Worm (Caenorhabditis elegans) whole organism, dauer: ENCODE results near the gene W03C9.1.

ENCODE experiments used
- unc-62 ChIP-seq: sonication (generic microtip); optimal IDR thresholded peaks from 2 replicates; lab custom pipeline; 2017; ENCODE audit warnings: missing biosample characterization, missing genetic modification reagents, missing genetic modification characterization

W03C9.1 gene

ce11 chrII:11973632-11974031 is 11.7 kb upstream of the W03C9.1 start, which contains the start of gene acbp-6:
Gene acbp-6, minus strand, starts transcription at chrII:11973732.
- no peak for TF ChIP-seq unc-62 (GFP tag; lab: Kevin White, UChicago)

ce11 chrII:11972266-11972665 is 10.3 kb upstream of the W03C9.1 start:
- TF ChIP-seq unc-62 (GFP tag; lab: Kevin White, UChicago), result no peak

DNA sequence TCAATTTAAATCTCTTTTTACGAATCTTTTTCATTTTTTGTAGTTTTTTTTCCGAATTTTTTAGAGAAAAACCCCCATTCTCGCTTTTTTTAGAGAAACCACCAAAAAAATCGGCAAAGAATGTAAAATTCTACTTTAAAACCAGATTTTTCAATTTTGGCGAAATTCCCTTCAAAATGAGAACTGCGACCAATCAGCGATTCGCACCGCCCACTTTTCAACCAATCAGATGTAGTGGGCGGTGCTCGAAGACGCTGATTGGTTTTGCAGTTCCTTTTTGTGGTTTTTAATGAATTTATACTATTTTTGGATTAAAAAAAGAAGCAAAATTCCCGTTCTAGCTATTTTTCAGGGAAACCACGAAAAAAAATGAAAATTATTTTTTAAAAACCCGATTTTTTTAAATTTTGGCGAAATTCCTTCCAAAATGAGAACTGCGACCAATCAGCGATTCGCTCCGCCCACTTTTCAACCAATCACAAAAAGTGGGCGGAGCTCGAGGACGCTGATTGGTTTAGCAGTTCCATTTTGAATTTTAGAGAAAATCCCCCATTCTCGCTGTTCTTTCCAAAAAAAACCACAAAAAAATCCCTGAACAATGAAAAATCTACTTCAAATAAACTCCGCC is 9.2 kb upstream of the W03C9.1 start:
- TF ChIP-seq unc-62 (GFP tag; lab: Kevin White, UChicago), result no peak

ce11 chrII:11969033-11969432 is 7.1 kb upstream of the W03C9.1 start:
- TF ChIP-seq unc-62 (GFP tag; lab: Kevin White, UChicago), result no peak

DNA sequence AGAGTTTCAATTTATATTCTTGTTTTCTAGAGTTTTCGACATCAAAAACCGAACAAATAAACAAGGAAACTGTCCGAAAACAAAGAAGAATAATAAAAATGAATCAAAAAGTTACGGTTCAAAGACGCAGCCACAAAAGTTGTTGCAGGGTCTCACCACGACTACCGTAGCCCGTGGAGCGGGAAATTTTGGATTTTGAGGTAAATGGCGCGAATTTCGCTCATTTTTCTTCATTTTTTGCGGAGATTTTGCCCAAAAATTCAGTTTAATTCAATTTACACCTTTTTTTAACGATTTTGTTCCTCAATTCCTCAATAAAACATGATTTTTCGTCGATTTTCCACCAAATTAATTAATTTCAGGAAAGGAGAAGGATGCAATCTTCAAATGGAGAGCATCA is 6.3 kb upstream of the W03C9.1 start, which contains the start of gene mex-1:
Gene mex-1 (plus strand): TSS at position 363 of the 400 bp plus-strand sequence.
- TF ChIP-seq unc-62 (GFP tag; lab: Kevin White, UChicago), result no peak

DNA sequence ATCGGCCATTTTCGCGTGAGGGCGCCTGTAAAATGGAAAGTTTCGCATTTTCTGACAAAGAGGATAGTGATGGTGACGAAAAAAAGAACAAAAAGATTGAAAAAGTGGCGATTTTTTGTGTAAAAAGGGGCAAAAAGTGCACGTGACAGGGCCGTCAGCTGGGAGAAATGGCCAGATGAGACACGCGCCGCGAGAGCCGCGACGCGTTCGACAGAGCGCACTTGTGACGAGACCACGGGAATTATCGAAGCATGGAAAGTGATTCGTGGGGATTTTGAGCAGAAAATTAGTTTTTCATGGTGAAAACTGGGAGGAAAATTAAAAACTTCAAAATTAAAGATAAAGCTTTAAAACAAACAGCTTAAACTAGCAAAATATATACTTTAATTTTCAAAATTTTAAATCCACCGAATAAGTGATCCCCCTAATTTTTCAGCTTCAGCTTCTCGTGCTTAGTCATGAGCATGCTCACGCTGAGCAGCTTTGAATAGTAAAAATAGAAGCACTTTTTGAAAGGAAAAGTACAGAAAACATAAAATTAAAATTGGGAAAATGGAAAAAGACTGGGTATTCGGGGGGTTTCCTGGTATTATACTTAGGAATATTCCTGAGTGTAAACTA is 5.7 kb upstream of the W03C9.1 start, which contains the start of gene W03C9.5:
Gene W03C9.5 (minus strand): TSS at position 38 of the 621 bp plus-strand sequence.
- no peak for TF ChIP-seq unc-62 (GFP tag; lab: Kevin White, UChicago)

ce11 chrII:11966602-11967001 is 4.7 kb upstream of the W03C9.1 start, which contains the start of gene rab-7:
Gene rab-7, minus strand, starts transcription at chrII:11966931.
- TF ChIP-seq unc-62 (GFP tag; lab: Kevin White, UChicago), result no peak

- no peak for TF ChIP-seq unc-62 (GFP tag; lab: Kevin White, UChicago)
Measured at ce11 chrII:11964847-11965246, 2.9 kb upstream of the W03C9.1 start.

DNA sequence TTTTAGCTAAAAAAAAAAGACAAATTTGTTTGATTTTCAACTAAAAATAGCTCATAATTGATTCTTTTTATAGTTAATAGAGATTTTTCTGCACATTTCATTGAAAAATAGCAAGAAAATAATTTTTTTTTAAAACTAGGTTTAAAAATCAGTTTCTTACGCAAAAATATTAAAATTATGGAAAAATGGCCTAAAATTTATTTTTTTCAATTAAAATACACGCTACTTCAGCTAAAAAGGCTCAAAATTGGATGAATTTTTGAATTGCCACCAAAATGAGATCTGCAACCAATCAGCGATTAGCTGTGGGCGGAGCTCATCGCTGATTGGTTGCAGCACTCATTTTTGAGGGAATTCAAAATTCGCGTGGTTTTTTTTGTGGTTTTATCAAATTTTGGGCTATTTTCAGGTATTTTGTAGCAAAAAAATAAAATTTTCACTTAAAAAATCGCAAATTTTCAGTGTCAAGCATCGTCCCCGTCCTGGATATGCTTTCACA is 1.3 kb upstream of the W03C9.1 start:
- no peak for TF ChIP-seq unc-62 (GFP tag; lab: Kevin White, UChicago)

DNA sequence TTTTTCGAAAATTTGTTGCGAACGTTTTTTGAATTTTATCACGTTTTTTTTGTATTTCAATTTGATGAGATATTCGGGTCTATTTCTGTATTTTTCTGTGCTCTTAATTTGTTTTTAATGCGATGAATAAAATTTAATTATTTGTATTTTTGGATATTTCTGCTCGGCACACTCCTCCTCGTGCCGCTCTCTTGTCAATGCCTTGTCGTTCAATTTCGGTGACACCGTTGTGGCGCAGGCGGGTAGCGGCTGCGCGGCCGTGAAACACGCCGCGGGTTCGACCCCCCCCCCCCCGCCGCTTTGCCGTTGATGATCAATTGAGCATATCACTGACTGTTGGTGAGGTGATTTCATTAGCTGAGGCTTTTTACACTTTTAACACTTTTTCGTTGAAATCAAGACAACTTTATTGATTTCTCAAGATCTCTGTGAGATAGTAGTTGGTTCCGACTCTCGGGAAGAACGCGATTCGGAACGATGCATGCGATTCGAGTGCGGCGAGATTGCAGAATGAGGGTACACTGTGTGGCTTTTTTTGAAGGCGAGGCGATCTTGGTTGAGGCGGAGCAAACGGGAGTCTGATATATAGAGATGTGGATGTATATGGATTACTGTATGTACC is 1.2 kb downstream of the W03C9.1 start:
- TF ChIP-seq unc-62 (GFP tag; lab: Kevin White, UChicago), result no peak

DNA sequence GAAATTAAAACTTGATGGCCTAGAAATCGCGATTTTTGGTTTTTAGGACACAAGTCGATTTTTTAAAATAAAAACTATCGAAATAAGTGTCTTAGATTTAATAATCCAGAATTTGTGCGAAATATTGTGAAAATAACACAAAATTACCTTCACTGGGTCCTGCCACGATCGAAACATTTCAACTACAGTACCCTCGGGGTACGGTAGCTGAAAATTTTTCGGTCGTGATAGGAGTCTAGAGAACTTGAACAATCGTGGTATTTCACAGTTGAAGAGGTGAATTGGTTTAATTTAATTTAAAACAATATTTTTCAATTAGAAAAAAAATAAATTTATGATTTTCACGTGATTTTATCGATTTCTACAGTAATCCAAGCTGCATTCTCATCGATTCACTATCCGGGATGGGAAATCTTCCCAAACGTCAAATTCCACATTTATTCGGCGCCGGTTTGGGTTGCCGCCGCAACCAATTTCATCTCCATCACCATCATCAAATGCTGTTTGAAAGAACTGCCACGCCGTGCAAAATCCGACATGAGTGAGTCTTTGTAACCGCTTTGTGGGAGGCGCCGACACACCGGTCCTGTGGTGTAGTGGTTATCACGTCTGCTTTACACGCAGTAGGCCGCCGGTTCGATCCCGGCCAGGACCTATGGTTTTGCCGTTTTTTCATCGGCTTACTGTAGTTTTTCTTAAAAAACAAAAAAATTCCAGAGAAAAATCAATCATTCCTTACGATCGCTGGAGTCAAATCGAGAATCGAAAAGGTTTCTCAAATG is 2.9 kb downstream of the W03C9.1 start:
- TF ChIP-seq unc-62 (GFP tag; lab: Kevin White, UChicago), result no peak

DNA sequence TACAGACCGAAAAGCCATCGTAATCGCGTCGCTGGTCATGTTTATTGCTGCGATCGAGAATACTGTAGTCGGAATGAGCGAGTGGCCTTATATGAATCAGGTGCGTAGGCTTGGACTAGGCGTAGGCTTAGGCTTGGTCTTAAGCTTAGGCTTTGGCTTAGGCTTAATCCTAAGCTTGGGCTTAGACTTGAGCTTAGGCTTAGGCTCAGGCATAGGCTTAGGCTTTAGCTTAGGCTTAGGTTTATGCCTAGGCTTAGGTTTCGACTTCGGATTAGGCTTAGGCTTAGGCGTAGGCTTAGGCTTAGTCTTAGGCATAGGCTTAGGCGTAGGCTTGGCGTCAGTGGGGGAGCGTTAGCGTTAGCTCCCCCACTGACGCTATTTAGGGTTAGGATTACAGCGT is 7.1 kb downstream of the W03C9.1 start:
- TF ChIP-seq unc-62 (GFP tag; lab: Kevin White, UChicago), result no peak

DNA sequence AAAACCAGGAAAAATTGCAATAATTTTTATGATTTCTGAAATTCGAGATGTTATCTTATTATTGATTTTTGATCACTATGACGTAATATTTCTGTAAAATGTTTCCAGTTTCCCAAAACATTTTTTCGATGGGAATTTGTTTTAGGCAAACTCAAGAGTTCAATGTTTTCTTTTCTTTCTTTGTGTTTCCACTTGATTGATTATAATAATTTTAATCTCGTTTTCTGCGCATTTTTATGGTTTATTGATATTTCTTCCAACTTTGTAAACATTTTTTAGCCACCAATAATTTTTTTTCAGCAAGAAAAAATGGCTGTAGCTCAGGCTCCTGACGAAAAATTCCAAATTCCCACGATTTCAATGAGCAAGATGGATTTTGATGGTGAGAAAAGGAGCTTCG is 7.7 kb downstream of the W03C9.1 start, which contains the start of gene W03C9.6:
Gene W03C9.6 (plus strand): TSS at position 301 of the 400 bp plus-strand sequence.
- no peak for TF ChIP-seq unc-62 (GFP tag; lab: Kevin White, UChicago)

- TF ChIP-seq unc-62 (GFP tag; lab: Kevin White, UChicago), result no peak
Measured at ce11 chrII:11952963-11953362, 9.0 kb downstream of the W03C9.1 start.

DNA sequence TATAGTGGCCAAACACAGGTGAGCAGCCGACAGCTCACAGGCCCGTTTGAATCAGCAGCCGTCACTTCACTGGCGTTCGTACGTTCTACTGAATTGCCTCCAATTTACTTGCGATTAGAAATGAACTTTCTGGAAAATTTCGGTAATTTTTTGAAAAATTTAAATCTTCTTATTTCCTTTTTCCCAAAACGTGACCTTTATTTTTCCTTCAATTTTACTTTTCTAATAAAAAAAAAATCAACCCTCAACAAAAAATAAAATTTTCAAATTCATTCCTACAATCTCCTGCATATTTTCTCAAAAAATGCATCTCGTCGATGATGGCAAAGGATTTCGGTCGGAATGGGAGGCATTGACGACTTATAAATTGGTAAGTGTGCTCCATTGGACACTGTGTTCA is 13.5 kb downstream of the W03C9.1 start, which contains the start of gene W03C9.8:
Gene W03C9.8 (plus strand): TSS at position 301 of the 400 bp plus-strand sequence.
- TF ChIP-seq unc-62 (GFP tag; lab: Kevin White, UChicago), result no peak
